Fruit fly (Drosophila melanogaster) whole organism, embryonic: ENCODE measurements around the gene CG10874.
A peak's percentile ranks its signal among the peaks of the same experiment; 100 is the strongest.

Source experiments
- CG10543 ChIP-seq: fragments of 200-800 bp; sonication (Bioruptor generic); optimal IDR thresholded peaks from 3 replicates; lab custom pipeline; 2017; ENCODE audit warnings: missing biosample characterization, mild to moderate bottlenecking, missing genetic modification characterization, moderate library complexity
- CG16779 ChIP-seq: fragments of 200-800 bp; sonication (Bioruptor generic); IDR thresholded peaks from 2 replicates; pipeline ENCODE4 v1.3.6; 2022; ENCODE audit warnings: missing biosample characterization, missing genetic modification characterization
- CG1792 ChIP-seq: fragments of 200-800 bp; sonication (Bioruptor generic); optimal IDR thresholded peaks from 2 replicates; lab custom pipeline; 2016; ENCODE audit warnings: missing biosample characterization, missing genetic modification characterization
- Ets97D ChIP-seq: fragments of 200-800 bp; sonication (Bioruptor generic); optimal IDR thresholded peaks from 3 replicates; lab custom pipeline; 2016; ENCODE audit warnings: missing biosample characterization, missing genetic modification characterization
- Gsc ChIP-seq: fragments of 200-800 bp; sonication (Bioruptor generic); IDR thresholded peaks from 2 replicates; pipeline ENCODE4 v1.3.6; 2022; ENCODE audit warnings: missing biosample characterization, missing genetic modification characterization
- Jarid2 ChIP-seq: fragments of 200-800 bp; sonication (Bioruptor generic); optimal IDR thresholded peaks from 3 replicates; lab custom pipeline; 2017; ENCODE audit warnings: mild to moderate bottlenecking, missing biosample characterization, missing genetic modification reagents, missing genetic modification characterization
- NFAT ChIP-seq: fragments of 200-800 bp; sonication (Bioruptor generic); IDR thresholded peaks from 2 replicates; pipeline ENCODE4 v1.3.6; 2022; ENCODE audit warnings: missing biosample characterization, missing genetic modification characterization
- Ptx1 ChIP-seq: fragments of 200-800 bp; sonication (Bioruptor generic); IDR thresholded peaks from 2 replicates; pipeline ENCODE4 v1.3.6; 2022; ENCODE audit warnings: missing biosample characterization, missing genetic modification characterization
- bigmax ChIP-seq: fragments of 200-800 bp; sonication (Bioruptor generic); optimal IDR thresholded peaks from 2 replicates; lab custom pipeline; 2018; ENCODE audit warnings: missing biosample characterization, mild to moderate bottlenecking, missing genetic modification characterization
- dati ChIP-seq: fragments of 200-800 bp; sonication (Bioruptor generic); IDR thresholded peaks from 2 replicates; pipeline ENCODE4 v1.3.6; 2022; ENCODE audit warnings: missing biosample characterization, missing genetic modification characterization
- klu ChIP-seq: fragments of 200-800 bp; sonication (Bioruptor generic); IDR thresholded peaks from 2 replicates; pipeline ENCODE4 v1.3.6; 2022; ENCODE audit warnings: missing biosample characterization, missing genetic modification characterization
- tgo ChIP-seq: fragments of 200-800 bp; sonication (Bioruptor generic); IDR thresholded peaks from 3 replicates; pipeline ENCODE4 v1.3.6; 2022; ENCODE audit warnings: missing biosample characterization, missing genetic modification characterization
- toy ChIP-seq: fragments of 200-800 bp; sonication (Bioruptor generic); IDR thresholded peaks from 2 replicates; pipeline ENCODE4 v1.3.6; 2022; ENCODE audit warnings: missing biosample characterization, missing genetic modification characterization

DNA sequence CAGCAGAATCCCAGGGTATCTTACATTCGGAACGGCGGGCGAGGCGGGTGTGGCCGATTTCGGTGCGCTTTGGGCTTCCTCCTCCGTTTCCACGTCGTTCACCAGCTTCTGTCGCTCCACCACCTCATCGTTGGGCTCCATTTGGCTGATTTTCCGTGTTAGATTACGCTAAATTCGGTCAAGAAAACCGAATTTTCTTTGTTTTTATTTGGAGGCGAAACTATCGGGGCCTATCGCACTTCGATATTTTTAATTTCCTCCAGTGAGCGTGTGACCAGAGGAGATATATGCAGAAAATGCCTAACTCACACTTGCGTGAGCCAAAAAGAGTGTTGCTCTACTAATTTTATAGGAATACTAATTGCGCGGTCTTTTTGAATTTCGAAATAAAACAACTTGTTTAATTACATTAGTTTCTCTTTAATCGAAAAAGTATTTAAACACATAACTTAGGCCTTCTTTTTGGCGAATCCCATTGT, at the start of gene CG10874:
- peak; percentile 78 for TF ChIP-seq Ets97D (GFP tag; lab: Kevin White, UChicago)
- TF ChIP-seq Jarid2 (GFP tag; lab: Kevin White, UChicago), result no peak
- TF ChIP-seq tgo (GFP tag; lab: Robert Waterston, UW), result no peak
- no peak for TF ChIP-seq klu (GFP tag; lab: Robert Waterston, UW)
- TF ChIP-seq dati (GFP tag; lab: Robert Waterston, UW), result no peak
- TF ChIP-seq Gsc (GFP tag; lab: Robert Waterston, UW), result no peak
- TF ChIP-seq CG10543 (GFP tag; lab: Kevin White, UChicago), result peak; percentile 3
- no peak for TF ChIP-seq toy (GFP tag; lab: Robert Waterston, UW)
- no peak for TF ChIP-seq CG1792 (GFP tag; lab: Kevin White, UChicago)
- TF ChIP-seq Ptx1, result no peak
- TF ChIP-seq bigmax (GFP tag; lab: Kevin White, UChicago), result no peak
- no peak for TF ChIP-seq NFAT (GFP tag; lab: Robert Waterston, UW)
- TF ChIP-seq CG16779 (GFP tag; lab: Robert Waterston, UW), result no peak
